Worm (Caenorhabditis elegans) whole organism, L2 larva: ENCODE results near the gene Y56A3A.33.

Experiments
- ceh-16 ChIP-seq: fragments of 150-350 bp; optimal IDR thresholded peaks from 2 replicates; lab custom pipeline; 2014; ENCODE audit warnings: missing biosample characterization, missing genetic modification characterization
- ceh-82 ChIP-seq: fragments of 150-350 bp; optimal IDR thresholded peaks from 2 replicates; lab custom pipeline; 2014; ENCODE audit warnings: missing biosample characterization, missing genetic modification characterization
- dmd-4 ChIP-seq: sonication (generic microtip); optimal IDR thresholded peaks from 2 replicates; lab custom pipeline; 2017; ENCODE audit warnings: missing biosample characterization, missing genetic modification characterization
- elt-3 ChIP-seq: sonication (generic microtip); optimal IDR thresholded peaks from 2 replicates; lab custom pipeline; 2017; ENCODE audit warnings: missing biosample characterization, missing genetic modification characterization
- lin-11 ChIP-seq: fragments of 150-350 bp; sonication (generic microtip); optimal IDR thresholded peaks from 2 replicates; lab custom pipeline; 2014; ENCODE audit warnings: missing biosample characterization, missing genetic modification characterization, inconsistent platforms, mixed read lengths
- lin-39 ChIP-seq: fragments of 150-350 bp; optimal IDR thresholded peaks from 2 replicates; lab custom pipeline; 2014; ENCODE audit warnings: missing biosample characterization, missing genetic modification reagents, missing genetic modification characterization
- mbf-1 ChIP-seq: sonication (generic microtip); optimal IDR thresholded peaks from 2 replicates; lab custom pipeline; 2017; ENCODE audit warnings: missing biosample characterization, missing genetic modification characterization
- nhr-12 ChIP-seq: fragments of 150-350 bp; optimal IDR thresholded peaks from 2 replicates; lab custom pipeline; 2014; ENCODE audit warnings: missing biosample characterization, missing genetic modification characterization
- nhr-6 ChIP-seq: fragments of 150-350 bp; optimal IDR thresholded peaks from 2 replicates; lab custom pipeline; 2014; ENCODE audit warnings: missing biosample characterization, missing genetic modification characterization
- snpc-4 ChIP-seq: fragments of 150-350 bp; optimal IDR thresholded peaks from 2 replicates; lab custom pipeline; 2014; ENCODE audit warnings: missing biosample characterization, missing genetic modification characterization
- zag-1 ChIP-seq: fragments of 150-350 bp; optimal IDR thresholded peaks from 2 replicates; lab custom pipeline; 2014; ENCODE audit warnings: missing biosample characterization, missing genetic modification characterization
- ztf-11 ChIP-seq: sonication (generic microtip); optimal IDR thresholded peaks from 2 replicates; lab custom pipeline; 2017; ENCODE audit warnings: missing biosample characterization, missing genetic modification characterization

ce11 chrIII:11985066-11985465 is 17.7 kb downstream of the Y56A3A.33 start:
- TF ChIP-seq nhr-12 (tag; lab: Kevin White, UChicago) (no peak), nhr-6 (tag; lab: Kevin White, UChicago) (no peak), zag-1 (no peak), lin-11 (tag; lab: Kevin White, UChicago) (no peak), lin-39 (tag; lab: Kevin White, UChicago) (no peak), mbf-1 (tag; lab: Kevin White, UChicago) (no peak), dmd-4 (no peak), snpc-4 (tag; lab: Kevin White, UChicago) (no peak), elt-3 (tag; lab: Kevin White, UChicago) (no peak), ztf-11 (tag; lab: Kevin White, UChicago) (no peak), ceh-16 (tag; lab: Kevin White, UChicago) (no peak), ceh-82 (tag; lab: Kevin White, UChicago) (no peak)
